Worm (Caenorhabditis elegans): ENCODE results near the gene T21D12.14.

- TF ChIP-seq ceh-6 (GFP tag; optimal IDR thresholded peaks at IDR 0.05): no peak
- no peak for TF ChIP-seq ama-1 (optimal IDR thresholded peaks at IDR 0.05)
- TF ChIP-seq pax-1 (tag; optimal IDR thresholded peaks at IDR 0.05): no peak
- no peak for TF ChIP-seq ceh-18 (tag; optimal IDR thresholded peaks at IDR 0.05)
- TF ChIP-seq lim-6 (tag; optimal IDR thresholded peaks at IDR 0.05): no peak
- TF ChIP-seq sdc-2 (tag; optimal IDR thresholded peaks at IDR 0.05): no peak
- no peak for TF ChIP-seq C38D4.7 (GFP tag; optimal IDR thresholded peaks at IDR 0.05)
- TF ChIP-seq ceh-48 (tag; optimal IDR thresholded peaks at IDR 0.05): no peak
These were observed 36.8 kb upstream of the T21D12.14 start, which contains the start of gene drl-1 for ce11 chrIV:324759-325158.
